Fruit fly (Drosophila melanogaster) whole organism, pupa: ENCODE measurements around the gene Ir7b.

Experiments
- CG14655 ChIP-seq: fragments of 200-800 bp; sonication (Bioruptor generic); optimal IDR thresholded peaks from 3 replicates; lab custom pipeline; 2017; ENCODE audit warnings: mild to moderate bottlenecking, missing biosample characterization, missing genetic modification reagents, missing genetic modification characterization
- CG32121 ChIP-seq: fragments of 200-800 bp; sonication (Bioruptor generic); IDR thresholded peaks from 2 replicates; pipeline ENCODE4 v1.3.6; 2022; ENCODE audit warnings: missing biosample characterization, missing genetic modification characterization
- CG34367 ChIP-seq: fragments of 200-800 bp; sonication (Bioruptor generic); optimal IDR thresholded peaks from 2 replicates; lab custom pipeline; 2018; ENCODE audit warnings: missing biosample characterization, mild to moderate bottlenecking, missing genetic modification characterization
- CG4496 ChIP-seq: fragments of 200-800 bp; sonication (Bioruptor generic); IDR thresholded peaks from 3 replicates; pipeline ENCODE4 v1.3.6; 2022; ENCODE audit warnings: missing biosample characterization, missing genetic modification characterization
- CG8159 ChIP-seq: fragments of 200-800 bp; sonication (Bioruptor generic); optimal IDR thresholded peaks from 3 replicates; lab custom pipeline; 2018; ENCODE audit warnings: missing biosample characterization, mild to moderate bottlenecking, missing genetic modification characterization, moderate library complexity
- CG9948 ChIP-seq: fragments of 200-800 bp; sonication (Bioruptor generic); optimal IDR thresholded peaks from 2 replicates; lab custom pipeline; 2018; ENCODE audit warnings: missing biosample characterization, mild to moderate bottlenecking, missing genetic modification characterization, moderate library complexity
- EcR ChIP-seq: fragments of 200-800 bp; sonication (Bioruptor generic); optimal IDR thresholded peaks from 3 replicates; lab custom pipeline; 2019; ENCODE audit warnings: missing biosample characterization, missing genetic modification characterization, mild to moderate bottlenecking, moderate library complexity, missing genetic modification reagents
- Ets98B ChIP-seq: fragments of 200-800 bp; sonication (Bioruptor generic); IDR thresholded peaks from 2 replicates; pipeline ENCODE4 v1.3.6; 2022; ENCODE audit warnings: missing biosample characterization, missing genetic modification characterization
- fd96Ca ChIP-seq: fragments of 200-800 bp; sonication (Bioruptor generic); IDR thresholded peaks from 3 replicates; pipeline ENCODE4 v1.3.6; 2022; ENCODE audit warnings: missing biosample characterization, missing genetic modification characterization
- gl ChIP-seq: fragments of 200-800 bp; sonication (Bioruptor generic); optimal IDR thresholded peaks from 2 replicates; lab custom pipeline; 2018; ENCODE audit warnings: missing biosample characterization, mild to moderate bottlenecking, missing genetic modification characterization

- TF ChIP-seq CG14655 (GFP tag; lab: Kevin White, UChicago) (peak; percentile 48), gl (tag; lab: Kevin White, UChicago) (no peak), CG32121 (no peak), CG34367 (tag; lab: Kevin White, UChicago) (peak; percentile 22), CG8159 (tag; lab: Kevin White, UChicago) (peak; percentile 40), CG9948 (peak; percentile 32), EcR (peak; percentile 32), Ets98B (GFP tag; lab: Robert Waterston, UW) (no peak), CG4496 (no peak), fd96Ca (GFP tag; lab: Robert Waterston, UW) (no peak)
Observed at dm6 chrX:7891596-7892538, 25.1 kb upstream of the Ir7b start, which contains the start of gene Nek2.
